Fruit fly (Drosophila melanogaster): Measurements from ENCODE around the gene btn.
A peak's percentile ranks its signal among the peaks of the same experiment; 100 is the strongest.

Gene btn

DNA sequence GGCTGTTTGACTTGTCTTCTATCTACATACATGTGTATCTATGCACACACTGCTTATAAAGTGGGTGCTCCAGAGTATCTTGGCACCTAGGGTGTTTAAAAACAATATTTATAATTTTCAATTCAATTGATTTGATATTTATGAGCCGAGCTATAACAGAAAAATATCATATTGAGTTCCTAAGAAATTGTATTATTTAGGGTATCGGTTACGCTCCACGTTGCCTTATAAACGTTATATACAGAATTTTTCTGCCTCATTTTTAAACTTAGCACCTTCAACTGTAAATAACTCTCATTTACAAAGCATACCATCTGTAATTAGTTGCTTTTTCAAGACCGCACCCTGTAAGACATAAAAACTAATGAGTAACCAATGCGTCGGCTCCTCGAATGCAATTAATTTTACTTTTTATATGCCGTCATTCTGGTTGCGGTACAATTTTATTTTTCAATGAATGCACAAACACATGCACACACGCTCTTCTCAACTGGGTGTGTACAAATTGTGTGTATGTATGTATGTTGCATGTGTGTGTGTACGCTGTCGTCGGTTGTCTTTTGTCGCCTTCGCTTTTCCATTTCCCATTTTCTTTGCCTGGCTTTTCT, 4.3 kb upstream of the btn start (continued):
- TF ChIP-seq kah (GFP tag; optimal IDR thresholded peaks at IDR 0.05): no peak
- TF ChIP-seq CG2875 (GFP tag; optimal IDR thresholded peaks at IDR 0.05): peak; percentile 59
- TF ChIP-seq CG14860 (GFP tag; IDR thresholded peaks at IDR 0.05; ENCODE audit: partially characterized antibody): no peak
- TF ChIP-seq vfl (GFP tag; optimal IDR thresholded peaks at IDR 0.05): no peak
- peak; percentile 18 for TF ChIP-seq CG9817 (tag; optimal IDR thresholded peaks at IDR 0.05)
- peak; percentile 72 for TF ChIP-seq CG30403 (GFP tag; optimal IDR thresholded peaks at IDR 0.05)
- peak; percentile 51 for TF ChIP-seq CG18619 (GFP tag; optimal IDR thresholded peaks at IDR 0.05)

DNA sequence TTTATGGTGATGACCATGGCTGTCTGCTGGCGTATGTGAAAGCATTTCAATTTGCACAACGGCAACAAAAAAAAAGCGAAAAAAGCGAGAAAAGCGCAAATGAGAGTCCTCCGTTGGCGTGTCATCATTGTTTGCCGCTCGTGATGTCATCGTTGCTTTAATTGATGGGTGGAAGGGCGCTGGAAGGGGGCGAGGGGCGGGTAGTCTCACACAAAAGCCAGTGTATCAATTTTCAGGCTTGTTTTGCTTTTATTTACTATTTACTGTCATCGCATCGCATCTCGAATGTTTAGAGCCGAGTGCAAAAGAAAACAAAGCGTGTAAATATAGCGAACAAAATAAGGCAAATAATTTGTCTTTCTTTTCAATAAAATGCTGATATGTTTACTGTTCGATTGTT, 2.9 kb upstream of the btn start:
- TF ChIP-seq slp2 (GFP tag; optimal IDR thresholded peaks at IDR 0.05): no peak
- peak; percentile 44 for TF ChIP-seq nerfin-1 (tag; optimal IDR thresholded peaks at IDR 0.05)
- TF ChIP-seq Xrp1 (GFP tag; IDR thresholded peaks at IDR 0.05): peak; percentile 51
- TF ChIP-seq ci (GFP tag; IDR thresholded peaks at IDR 0.05): peak; percentile 63; the same call in 1 of the 3 replicates
- no peak for TF ChIP-seq CG3847 (GFP tag; IDR thresholded peaks at IDR 0.05)
- TF ChIP-seq corto (GFP tag; optimal IDR thresholded peaks at IDR 0.05): no peak
- TF ChIP-seq D (optimal IDR thresholded peaks at IDR 0.05): no peak
- peak; percentile 56 for TF ChIP-seq D (GFP tag; optimal IDR thresholded peaks at IDR 0.05)
- TF ChIP-seq aop (GFP tag; IDR thresholded peaks at IDR 0.05): no peak
- no peak for TF ChIP-seq az2 (GFP tag; optimal IDR thresholded peaks at IDR 0.05)
- TF ChIP-seq ken (GFP tag; IDR thresholded peaks at IDR 0.05): no peak
- TF ChIP-seq Six4 (GFP tag; optimal IDR thresholded peaks at IDR 0.05): no peak
- TF ChIP-seq Sox100B (GFP tag; optimal IDR thresholded peaks at IDR 0.05): no peak
- no peak for TF ChIP-seq HmgZ (tag; optimal IDR thresholded peaks at IDR 0.05)
- peak; percentile 65 for TF ChIP-seq CG11504 (tag; optimal IDR thresholded peaks at IDR 0.05)
- peak; percentile 69 for TF ChIP-seq salm (tag; optimal IDR thresholded peaks at IDR 0.05)
- TF ChIP-seq Hr51 (GFP tag; optimal IDR thresholded peaks at IDR 0.05): peak in 1 of 2 experiments; percentile 9
- TF ChIP-seq lola (GFP tag; optimal IDR thresholded peaks at IDR 0.05): peak in 1 of 3 experiments; percentile 42
- TF ChIP-seq nerfin-2 (GFP tag; IDR thresholded peaks at IDR 0.05; ENCODE audit: partially characterized antibody): no peak
- TF ChIP-seq CG18764 (GFP tag; optimal IDR thresholded peaks at IDR 0.05): peak; percentile 32
- TF ChIP-seq CG30020 (tag; optimal IDR thresholded peaks at IDR 0.05): no peak
- no peak for TF ChIP-seq bowl (GFP tag; IDR thresholded peaks at IDR 0.05)
- TF ChIP-seq CG2129 (GFP tag; IDR thresholded peaks at IDR 0.05; ENCODE audit: partially characterized antibody): no peak
- no peak for TF ChIP-seq D19A (tag; optimal IDR thresholded peaks at IDR 0.05)
- no peak for TF ChIP-seq bigmax (GFP tag; optimal IDR thresholded peaks at IDR 0.05)
- TF ChIP-seq ara (GFP tag; IDR thresholded peaks at IDR 0.05): no peak
- TF ChIP-seq CG12391 (tag; optimal IDR thresholded peaks at IDR 0.05): peak; percentile 29
- TF ChIP-seq CG13894 (tag; optimal IDR thresholded peaks at IDR 0.05): no peak
- TF ChIP-seq Sry-β (GFP tag; optimal IDR thresholded peaks at IDR 0.05): peak; percentile 39
- TF ChIP-seq wek (GFP tag; optimal IDR thresholded peaks at IDR 0.05): peak; percentile 74
- TF ChIP-seq Ssrp (tag; optimal IDR thresholded peaks at IDR 0.05): peak; percentile 12
- TF ChIP-seq chinmo (GFP tag; IDR thresholded peaks at IDR 0.05; ENCODE audit: partially characterized antibody): 0 out of 4 replicates have a peak, but pooled peaks have one; percentile 11
- no peak for TF ChIP-seq CG4820 (GFP tag; optimal IDR thresholded peaks at IDR 0.05)
- TF ChIP-seq pita (GFP tag; optimal IDR thresholded peaks at IDR 0.05): no peak
- TF ChIP-seq Sin3A (optimal IDR thresholded peaks at IDR 0.05): no peak
- TF ChIP-seq ewg (GFP tag; optimal IDR thresholded peaks at IDR 0.05): peak; percentile 35
- TF ChIP-seq ftz-f1 (GFP tag; optimal IDR thresholded peaks at IDR 0.05): no peak
- TF ChIP-seq Scr (GFP tag; IDR thresholded peaks at IDR 0.05; ENCODE audit: partially characterized antibody): no peak
- TF ChIP-seq CG11695 (GFP tag; IDR thresholded peaks at IDR 0.05): no peak
- TF ChIP-seq Aef1 (GFP tag; IDR thresholded peaks at IDR 0.05): no peak
- no peak for TF ChIP-seq CG31388 (GFP tag; optimal IDR thresholded peaks at IDR 0.05)
- peak; percentile 10 for TF ChIP-seq CG12659 (GFP tag; optimal IDR thresholded peaks at IDR 0.05)

Measured in whole organism, embryonic.